Fruit fly (Drosophila melanogaster) whole organism, embryonic: ENCODE measurements around the gene CG31800.

Experiments
- BtbVII ChIP-seq: fragments of 200-800 bp; sonication (Bioruptor generic); optimal IDR thresholded peaks from 3 replicates; lab custom pipeline; 2017; ENCODE audit warnings: missing biosample characterization, mild to moderate bottlenecking, missing genetic modification characterization
- CG10321 ChIP-seq: fragments of 200-800 bp; sonication (Bioruptor generic); IDR thresholded peaks from 2 replicates; pipeline ENCODE4 v1.3.6; 2022; ENCODE audit warnings: missing biosample characterization, missing genetic modification characterization
- CG10959 ChIP-seq: fragments of 200-800 bp; sonication (Bioruptor generic); IDR thresholded peaks from 2 replicates; pipeline ENCODE4 v1.3.6; 2022; ENCODE audit warnings: missing biosample characterization, missing genetic modification characterization
- CG11695 ChIP-seq: fragments of 200-800 bp; sonication (Bioruptor generic); IDR thresholded peaks from 3 replicates; pipeline ENCODE4 v1.3.6; 2022; ENCODE audit warnings: missing biosample characterization, missing genetic modification characterization
- CG12391 ChIP-seq: fragments of 200-800 bp; sonication (Bioruptor generic); optimal IDR thresholded peaks from 3 replicates; lab custom pipeline; 2018; ENCODE audit warnings: missing biosample characterization, mild to moderate bottlenecking, missing genetic modification characterization, moderate library complexity
- CG13775 ChIP-seq: fragments of 200-800 bp; sonication (Bioruptor generic); optimal IDR thresholded peaks from 3 replicates; lab custom pipeline; 2017; ENCODE audit warnings: missing biosample characterization, mild to moderate bottlenecking, missing genetic modification characterization
- CG13894 ChIP-seq: fragments of 200-800 bp; sonication (Bioruptor generic); optimal IDR thresholded peaks from 3 replicates; lab custom pipeline; 2018; ENCODE audit warnings: missing biosample characterization, mild to moderate bottlenecking, missing genetic modification characterization, moderate library complexity
- CG14860 ChIP-seq: fragments of 200-800 bp; sonication (Bioruptor generic); IDR thresholded peaks from 3 replicates; pipeline ENCODE4 v1.3.6; 2022; ENCODE audit warnings: missing biosample characterization, missing genetic modification characterization; ENCODE audit not compliant: partially characterized antibody
- CG17186 ChIP-seq: fragments of 200-800 bp; sonication (Bioruptor generic); optimal IDR thresholded peaks from 3 replicates; lab custom pipeline; 2017; ENCODE audit warnings: missing biosample characterization, missing genetic modification reagents, missing genetic modification characterization
- CG17385 ChIP-seq: fragments of 200-800 bp; sonication (Bioruptor generic); optimal IDR thresholded peaks from 3 replicates; lab custom pipeline; 2018; ENCODE audit warnings: missing biosample characterization, mild to moderate bottlenecking, missing genetic modification characterization
- CG17612 ChIP-seq: fragments of 200-800 bp; sonication (Bioruptor generic); IDR thresholded peaks from 2 replicates; pipeline ENCODE4 v1.3.6; 2022; ENCODE audit warnings: missing biosample characterization, missing genetic modification characterization
- CG17802 ChIP-seq: fragments of 200-800 bp; sonication (Bioruptor generic); optimal IDR thresholded peaks from 2 replicates; lab custom pipeline; 2018; ENCODE audit warnings: missing biosample characterization, mild to moderate bottlenecking, missing genetic modification characterization, moderate library complexity
- CG18262 ChIP-seq: fragments of 200-800 bp; optimal IDR thresholded peaks from 3 replicates; lab custom pipeline; 2019; ENCODE audit warnings: missing biosample characterization, mild to moderate bottlenecking, missing genetic modification characterization, moderate library complexity
- CG31224 ChIP-seq: fragments of 200-800 bp; sonication (Bioruptor generic); IDR thresholded peaks from 2 replicates; pipeline ENCODE4 v1.3.6; 2022; ENCODE audit warnings: missing biosample characterization, missing genetic modification characterization
- CG4854 ChIP-seq: fragments of 200-800 bp; sonication (Bioruptor generic); optimal IDR thresholded peaks from 2 replicates; lab custom pipeline; 2016; ENCODE audit warnings: missing biosample characterization, missing genetic modification characterization, inconsistent platforms
- CG6254 ChIP-seq: fragments of 200-800 bp; sonication (Bioruptor generic); optimal IDR thresholded peaks from 3 replicates; lab custom pipeline; 2017; ENCODE audit warnings: mild to moderate bottlenecking, missing biosample characterization, missing genetic modification reagents, missing genetic modification characterization
- CG6272 ChIP-seq: fragments of 200-800 bp; sonication (Bioruptor generic); IDR thresholded peaks from 2 replicates; pipeline ENCODE4 v1.3.6; 2022; ENCODE audit warnings: missing biosample characterization, missing genetic modification characterization
- CG7357 ChIP-seq: fragments of 200-800 bp; sonication (Bioruptor generic); IDR thresholded peaks from 3 replicates; pipeline ENCODE4 v1.3.6; 2022; ENCODE audit warnings: missing biosample characterization, missing genetic modification characterization
- CG9215 ChIP-seq: fragments of 200-800 bp; sonication (Bioruptor generic); IDR thresholded peaks from 2 replicates; pipeline ENCODE4 v1.3.6; 2022; ENCODE audit warnings: missing biosample characterization, missing genetic modification characterization
- D19A ChIP-seq: fragments of 200-800 bp; optimal IDR thresholded peaks from 3 replicates; lab custom pipeline; 2019; ENCODE audit warnings: missing biosample characterization, mild to moderate bottlenecking, missing genetic modification characterization, moderate library complexity
- Dip3 ChIP-seq: fragments of 200-800 bp; sonication (Bioruptor generic); optimal IDR thresholded peaks from 3 replicates; lab custom pipeline; 2016; ENCODE audit warnings: missing biosample characterization, missing genetic modification characterization
- Doc3 ChIP-seq: fragments of 200-800 bp; sonication (Bioruptor generic); IDR thresholded peaks from 3 replicates; pipeline ENCODE4 v1.3.6; 2022; ENCODE audit warnings: missing biosample characterization, missing genetic modification characterization; ENCODE audit not compliant: partially characterized antibody
- H2.0 ChIP-seq: fragments of 200-800 bp; sonication (Bioruptor generic); IDR thresholded peaks from 2 replicates; pipeline ENCODE4 v1.3.6; 2022; ENCODE audit warnings: missing biosample characterization, missing genetic modification characterization
- Hr51 ChIP-seq, 2 experiments: fragments of 200-800 bp; sonication (Bioruptor generic); optimal IDR thresholded peaks; 2 replicates in 1 of 2; 3 replicates in 1 of 2; lab custom pipeline; 2016 to 2018; ENCODE audit warnings: missing biosample characterization in 2 of 2, missing genetic modification characterization in 2 of 2, mild to moderate bottlenecking in 1 of 2, moderate library complexity in 1 of 2
- Pdp1 ChIP-seq, 2 experiments: fragments of 200-800 bp; sonication (Bioruptor generic); optimal IDR thresholded peaks; 3 replicates each; lab custom pipeline; 2016; ENCODE audit warnings: missing biosample characterization in 2 of 2, missing genetic modification characterization in 2 of 2, mild to moderate bottlenecking in 1 of 2, moderate library complexity in 1 of 2
- Ptx1 ChIP-seq: fragments of 200-800 bp; sonication (Bioruptor generic); IDR thresholded peaks from 2 replicates; pipeline ENCODE4 v1.3.6; 2022; ENCODE audit warnings: missing biosample characterization, missing genetic modification characterization
- Sin3A ChIP-seq: fragments of >200 bp; optimal IDR thresholded peaks from 2 replicates; lab custom pipeline; 2018
- Six4 ChIP-seq: fragments of 200-800 bp; sonication (Bioruptor generic); optimal IDR thresholded peaks from 2 replicates; lab custom pipeline; 2016; ENCODE audit warnings: missing biosample characterization, missing genetic modification characterization
- Ssrp ChIP-seq: fragments of 200-800 bp; sonication (Bioruptor generic); optimal IDR thresholded peaks from 2 replicates; lab custom pipeline; 2018; ENCODE audit warnings: missing biosample characterization, mild to moderate bottlenecking, missing genetic modification characterization, moderate library complexity
- Xbp1 ChIP-seq: fragments of 200-800 bp; sonication (Bioruptor generic); optimal IDR thresholded peaks from 3 replicates; lab custom pipeline; 2016; ENCODE audit warnings: missing biosample characterization, mild to moderate bottlenecking, missing genetic modification characterization
- Xrp1 ChIP-seq: fragments of 200-800 bp; sonication (Bioruptor generic); IDR thresholded peaks from 2 replicates; pipeline ENCODE4 v1.3.6; 2022; ENCODE audit warnings: missing biosample characterization, missing genetic modification characterization
- abd-A ChIP-seq: fragments of 200-800 bp; sonication (Bioruptor generic); optimal IDR thresholded peaks from 3 replicates; lab custom pipeline; 2019; ENCODE audit warnings: missing biosample characterization, mild to moderate bottlenecking, missing genetic modification characterization, moderate library complexity
- chm ChIP-seq: fragments of 200-800 bp; sonication (Bioruptor generic); IDR thresholded peaks from 2 replicates; pipeline ENCODE4 v1.3.6; 2022; ENCODE audit warnings: missing biosample characterization, missing genetic modification characterization
- ci ChIP-seq: fragments of 200-800 bp; sonication (Bioruptor generic); IDR thresholded peaks from 3 replicates; pipeline ENCODE4 v1.3.6; 2022; ENCODE audit warnings: missing biosample characterization, missing genetic modification characterization
- cwo ChIP-seq: fragments of 200-800 bp; sonication (Bioruptor generic); optimal IDR thresholded peaks from 3 replicates; lab custom pipeline; 2017; ENCODE audit warnings: missing biosample characterization, missing genetic modification characterization, mild to moderate bottlenecking, moderate library complexity, missing genetic modification reagents
- dmrt11E ChIP-seq: fragments of 200-800 bp; sonication (Bioruptor generic); optimal IDR thresholded peaks from 3 replicates; lab custom pipeline; 2018; ENCODE audit warnings: missing biosample characterization, mild to moderate bottlenecking, missing genetic modification characterization, moderate library complexity
- dpn ChIP-seq, 2 experiments: fragments of 200-800 bp; sonication (Bioruptor generic); optimal IDR thresholded peaks; 3 replicates each; lab custom pipeline; 2016; ENCODE audit warnings: missing biosample characterization in 2 of 2, missing genetic modification characterization in 2 of 2
- fu2 ChIP-seq: fragments of 200-800 bp; sonication (Bioruptor generic); optimal IDR thresholded peaks from 2 replicates; lab custom pipeline; 2016; ENCODE audit warnings: missing biosample characterization, missing genetic modification characterization
- gcm2 ChIP-seq: fragments of 200-800 bp; sonication (Bioruptor generic); optimal IDR thresholded peaks from 2 replicates; lab custom pipeline; 2016; ENCODE audit warnings: missing biosample characterization, missing genetic modification characterization
- hkb ChIP-seq, 2 experiments: fragments of 200-800 bp in 1 of 2; fragments of >200 bp in 1 of 2; sonication (Bioruptor generic) in 1 of 2; IDR thresholded peaks in 1 of 2; optimal IDR thresholded peaks in 1 of 2; 2 replicates each; pipeline versions ENCODE4 v1.3.6 to Lab custom; 2017 to 2022; ENCODE audit warnings: missing biosample characterization in 1 of 2, missing genetic modification characterization in 1 of 2
- jigr1 ChIP-seq: fragments of 200-800 bp; sonication (Bioruptor generic); IDR thresholded peaks from 3 replicates; pipeline ENCODE4 v1.3.6; 2022; ENCODE audit warnings: missing biosample characterization, missing genetic modification characterization
- jing ChIP-seq: fragments of 200-800 bp; sonication (Bioruptor generic); optimal IDR thresholded peaks from 2 replicates; lab custom pipeline; 2018; ENCODE audit warnings: missing biosample characterization, mild to moderate bottlenecking, missing genetic modification characterization
- ken ChIP-seq: fragments of 200-800 bp; sonication (Bioruptor generic); IDR thresholded peaks from 3 replicates; pipeline ENCODE4 v1.3.6; 2022; ENCODE audit warnings: missing biosample characterization, missing genetic modification characterization
- peb ChIP-seq: fragments of 200-800 bp; sonication (Bioruptor generic); IDR thresholded peaks from 2 replicates; pipeline ENCODE4 v1.3.6; 2022; ENCODE audit warnings: missing biosample characterization, missing genetic modification characterization
- pum ChIP-seq: fragments of 200-800 bp; sonication (Bioruptor generic); optimal IDR thresholded peaks from 2 replicates; lab custom pipeline; 2016; ENCODE audit warnings: missing biosample characterization, missing genetic modification characterization
- ro ChIP-seq: fragments of 200-800 bp; sonication (Bioruptor generic); IDR thresholded peaks from 2 replicates; pipeline ENCODE4 v1.3.6; 2022; ENCODE audit warnings: missing biosample characterization, missing genetic modification characterization
- sna ChIP-seq: fragments of 200-800 bp; sonication (Bioruptor generic); IDR thresholded peaks from 2 replicates; pipeline ENCODE4 v1.3.6; 2022; ENCODE audit warnings: missing biosample characterization, missing genetic modification characterization; ENCODE audit not compliant: partially characterized antibody
- tll ChIP-seq, 2 experiments: fragments of 200-800 bp in 1 of 2; fragments of >200 bp in 1 of 2; sonication (Bioruptor generic) in 1 of 2; optimal IDR thresholded peaks; 2 replicates each; lab custom pipeline; 2017 to 2019; ENCODE audit warnings: missing biosample characterization in 2 of 2, missing genetic modification characterization in 2 of 2, mild to moderate bottlenecking in 1 of 2, moderate library complexity in 1 of 2

Gene CG31800

dm6 chr2L:19014032-19014880 lies 20.1 kb downstream of the CG31800 start (continued):
- TF ChIP-seq H2.0 (GFP tag; lab: Robert Waterston, UW), result 0 out of 2 replicates have a peak, but pooled peaks have one; percentile 29
- TF ChIP-seq Ptx1 (GFP tag; lab: Robert Waterston, UW), result peak; percentile 73
- TF ChIP-seq CG18262, result peak; percentile 73
- no peak for TF ChIP-seq CG6272 (GFP tag; lab: Robert Waterston, UW)
- TF ChIP-seq CG4854, result no peak
- peak; percentile 75 for TF ChIP-seq CG12391 (tag; lab: Kevin White, UChicago)
- peak; percentile 65 for TF ChIP-seq Xbp1 (GFP tag; lab: Kevin White, UChicago)
- no peak for TF ChIP-seq CG14860 (GFP tag; lab: Robert Waterston, UW)
- no peak for TF ChIP-seq CG17612
- TF ChIP-seq CG31224, result peak; percentile 51; the same call in 1 of the 2 replicates
- no peak for TF ChIP-seq tll (GFP tag; optimal IDR thresholded peaks at IDR 0.05; lab: Kevin White, UChicago)
- peak; percentile 54 for TF ChIP-seq CG13894 (tag; lab: Kevin White, UChicago)
- no peak for TF ChIP-seq ken
- TF ChIP-seq Dip3 (GFP tag; lab: Kevin White, UChicago), result no peak
- peak; percentile 17 to 22 for TF ChIP-seq Pdp1 (GFP tag; optimal IDR thresholded peaks at IDR 0.05; lab: Kevin White, UChicago)
- TF ChIP-seq CG9215 (GFP tag; lab: Robert Waterston, UW), result 0 out of 2 replicates have a peak, but pooled peaks have one; percentile 46
- no peak for TF ChIP-seq dmrt11E (tag; lab: Kevin White, UChicago)
- TF ChIP-seq CG13775 (GFP tag; lab: Kevin White, UChicago), result peak; percentile 68
- peak; percentile 11 for TF ChIP-seq CG6254 (GFP tag; lab: Kevin White, UChicago)
- peak; percentile 80 for TF ChIP-seq CG17385 (GFP tag; lab: Kevin White, UChicago)
- TF ChIP-seq peb (GFP tag; lab: Robert Waterston, UW), result no peak
- TF ChIP-seq Six4 (GFP tag; lab: Kevin White, UChicago), result no peak
- TF ChIP-seq ro, result no peak
- TF ChIP-seq pum, result peak; percentile 3
- TF ChIP-seq Doc3 (GFP tag; lab: Robert Waterston, UW), result no peak
- peak; percentile 69 for TF ChIP-seq cwo
- TF ChIP-seq sna (GFP tag; lab: Robert Waterston, UW), result no peak
- peak; percentile 29 to 37 for TF ChIP-seq dpn (GFP tag; optimal IDR thresholded peaks at IDR 0.05; lab: Kevin White, UChicago)
- no peak for TF ChIP-seq CG10959 (GFP tag; lab: Robert Waterston, UW)
- TF ChIP-seq Xrp1, result peak; percentile 73
- no peak for TF ChIP-seq CG10321
- peak; percentile 60; the same call in 1 of the 3 replicates for TF ChIP-seq CG7357
- peak; percentile 69 for TF ChIP-seq D19A (tag; lab: Kevin White, UChicago)
- TF ChIP-seq Ssrp (tag; lab: Kevin White, UChicago), result peak; percentile 57
- TF ChIP-seq CG17802 (tag; lab: Kevin White, UChicago), result no peak
- peak in 1 of 2 experiments; percentile 79 for TF ChIP-seq Hr51 (GFP tag; optimal IDR thresholded peaks at IDR 0.05; lab: Kevin White, UChicago)
- TF ChIP-seq Sin3A, result no peak
- TF ChIP-seq CG11695 (GFP tag; lab: Robert Waterston, UW), result peak; percentile 68; the same call in 1 of the 3 replicates
- peak; percentile 17; the same call in 1 of the 3 replicates for TF ChIP-seq ci
- TF ChIP-seq gcm2, result no peak
- no peak for TF ChIP-seq fu2 (GFP tag; lab: Kevin White, UChicago)
- TF ChIP-seq abd-A, result peak; percentile 96
- no peak for TF ChIP-seq chm (GFP tag; lab: Robert Waterston, UW)
- peak; percentile 4 for TF ChIP-seq jing (GFP tag; lab: Kevin White, UChicago)
- no peak for TF ChIP-seq CG17186 (GFP tag; lab: Kevin White, UChicago)
- TF ChIP-seq BtbVII (GFP tag; lab: Kevin White, UChicago), result peak; percentile 86
- no peak for TF ChIP-seq jigr1 (GFP tag; lab: Robert Waterston, UW)
- TF ChIP-seq hkb (optimal IDR thresholded peaks at IDR 0.05; lab: Kevin White, UChicago), result no peak
- peak; percentile 73 for TF ChIP-seq hkb (GFP tag; IDR thresholded peaks at IDR 0.05; lab: Robert Waterston, UW)
